Fruit fly (Drosophila melanogaster): Measurements from ENCODE around the gene Swt1.

DNA sequence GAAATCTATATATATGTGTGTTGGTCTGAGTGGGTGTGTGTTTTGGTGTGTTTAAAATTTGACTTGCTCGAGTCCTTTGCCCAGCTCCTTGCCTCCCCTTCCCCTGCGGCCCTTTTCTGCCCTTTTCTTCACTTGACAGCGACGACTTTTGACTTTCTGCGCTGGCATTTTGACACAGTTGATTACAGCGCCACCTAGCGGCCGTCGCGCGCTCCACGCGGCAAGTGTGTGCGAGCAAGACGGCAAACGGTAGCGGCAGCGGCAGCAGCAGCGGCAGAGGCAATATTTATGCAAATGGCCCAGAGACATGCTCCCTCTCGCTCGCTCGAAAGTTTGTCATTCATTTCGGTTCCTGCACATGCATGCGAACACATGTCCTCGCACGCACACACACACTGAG is 38.2 kb downstream of the Swt1 start:
- no peak for TF ChIP-seq CG10669 (GFP tag; optimal IDR thresholded peaks at IDR 0.05)
- TF ChIP-seq Hr39 (GFP tag; optimal IDR thresholded peaks at IDR 0.05): no peak
